Fruit fly (Drosophila melanogaster): ENCODE data around the gene CG6149.

The CG6149 gene

DNA sequence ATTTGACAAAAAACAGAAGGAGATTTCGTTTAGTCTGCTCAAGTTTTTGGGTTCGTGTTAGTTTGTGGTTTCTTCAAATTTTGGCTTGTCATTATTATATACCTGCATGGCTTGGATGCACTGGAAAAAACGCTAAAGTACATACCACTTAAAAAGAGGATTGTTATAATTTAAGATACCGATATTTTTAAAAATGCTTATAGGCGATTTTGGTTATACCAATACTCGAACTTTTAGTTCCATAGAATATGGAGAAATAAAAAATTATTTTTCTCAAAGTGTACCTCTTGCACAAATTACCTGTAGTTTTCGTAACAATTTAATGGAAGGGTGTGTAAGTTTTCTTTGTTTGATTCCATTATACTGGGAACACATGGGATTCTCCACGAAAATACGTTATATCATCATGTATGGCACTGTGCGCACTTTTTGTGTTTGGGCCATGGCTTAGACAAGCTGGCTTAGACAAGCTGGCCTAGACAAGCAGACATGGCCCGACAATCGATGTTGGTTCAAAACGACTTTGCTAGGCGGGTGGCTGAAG lies 30.2 kb upstream of the CG6149 start, which contains the start of gene Fum3:
TSS of gene Fum3 (minus strand) at position 494 of the 544 bp plus-strand sequence.
- TF ChIP-seq CG33017 (tag; optimal IDR thresholded peaks at IDR 0.05) (no peak), Crg-1 (GFP tag; optimal IDR thresholded peaks at IDR 0.05) (no peak), Mnt (GFP tag; optimal IDR thresholded peaks at IDR 0.05) (no peak), cnc (optimal IDR thresholded peaks at IDR 0.05) (no peak), ovo (GFP tag; optimal IDR thresholded peaks at IDR 0.05) (no peak), toe (GFP tag; optimal IDR thresholded peaks at IDR 0.05) (no peak), bab1 (GFP tag; optimal IDR thresholded peaks at IDR 0.05) (no peak), tj (GFP tag; optimal IDR thresholded peaks at IDR 0.05) (no peak), Hr96 (GFP tag; optimal IDR thresholded peaks at IDR 0.05) (no peak), CG7101 (tag; optimal IDR thresholded peaks at IDR 0.05) (no peak), CG5204 (GFP tag; optimal IDR thresholded peaks at IDR 0.05) (no peak), CG14711 (tag; optimal IDR thresholded peaks at IDR 0.05) (no peak), CG11617 (GFP tag; optimal IDR thresholded peaks at IDR 0.05) (no peak), CG7045 (GFP tag; optimal IDR thresholded peaks at IDR 0.05) (no peak), kay (GFP tag; ENCODE audit: borderline replicate concordance) (no peak)

- no peak for TF ChIP-seq CG7101 (tag; optimal IDR thresholded peaks at IDR 0.05)
- no peak for TF ChIP-seq bab1 (GFP tag; optimal IDR thresholded peaks at IDR 0.05)
- TF ChIP-seq tj (GFP tag; optimal IDR thresholded peaks at IDR 0.05), result no peak
- no peak for TF ChIP-seq Crg-1 (GFP tag; optimal IDR thresholded peaks at IDR 0.05)
- no peak for TF ChIP-seq CG11617 (GFP tag; optimal IDR thresholded peaks at IDR 0.05)
- TF ChIP-seq CG33017 (tag; optimal IDR thresholded peaks at IDR 0.05), result no peak
- TF ChIP-seq cnc (optimal IDR thresholded peaks at IDR 0.05), result no peak
- no peak for TF ChIP-seq cic (GFP tag; optimal IDR thresholded peaks at IDR 0.05)
- no peak for TF ChIP-seq kay (GFP tag; ENCODE audit: borderline replicate concordance)
- no peak for TF ChIP-seq CG12768 (GFP tag; optimal IDR thresholded peaks at IDR 0.05)
These were observed 23.1 kb upstream of the CG6149 start, which contains the start of the genes CG12289 and CG7551 for dm6 chr3L:11458370-11458769. Gene CG12289, minus strand, starts transcription at chr3L:11458470. Gene CG7551, plus strand, starts transcription at chr3L:11458490.

DNA sequence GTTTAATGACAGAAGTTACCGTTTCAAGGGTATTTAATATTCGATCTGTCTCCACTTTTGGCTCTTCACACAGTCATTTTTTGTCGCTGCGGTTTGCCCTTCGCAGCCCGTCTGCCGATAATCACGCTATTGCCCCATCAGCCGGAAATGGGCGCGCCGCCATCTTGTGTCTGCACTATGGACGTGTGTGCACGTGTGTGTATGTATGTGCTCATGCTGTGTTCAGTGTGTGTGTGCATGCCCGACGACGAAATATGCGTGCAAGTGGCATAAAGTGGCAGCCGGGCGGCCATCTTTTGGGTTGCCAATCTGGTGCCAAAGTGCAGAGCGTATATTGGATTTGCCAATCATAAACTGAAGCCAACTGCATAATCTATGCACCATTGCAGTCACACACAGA lies 19.2 kb upstream of the CG6149 start:
- TF ChIP-seq CG5204 (GFP tag; optimal IDR thresholded peaks at IDR 0.05) (no peak), toe (GFP tag; optimal IDR thresholded peaks at IDR 0.05) (no peak), CG11617 (GFP tag; optimal IDR thresholded peaks at IDR 0.05) (no peak), pad (GFP tag; optimal IDR thresholded peaks at IDR 0.05) (no peak), tj (GFP tag; optimal IDR thresholded peaks at IDR 0.05) (no peak), Hr96 (GFP tag; optimal IDR thresholded peaks at IDR 0.05) (no peak), cnc (optimal IDR thresholded peaks at IDR 0.05) (no peak), Crg-1 (GFP tag; optimal IDR thresholded peaks at IDR 0.05) (no peak), kay (GFP tag; ENCODE audit: borderline replicate concordance) (no peak), Clk (GFP tag; optimal IDR thresholded peaks at IDR 0.05) (no peak), CG7101 (tag; optimal IDR thresholded peaks at IDR 0.05) (no peak), CG12768 (GFP tag; optimal IDR thresholded peaks at IDR 0.05) (no peak), CG33017 (tag; optimal IDR thresholded peaks at IDR 0.05) (no peak), Mnt (GFP tag; optimal IDR thresholded peaks at IDR 0.05) (no peak), cic (GFP tag; optimal IDR thresholded peaks at IDR 0.05) (no peak), CG7045 (GFP tag; optimal IDR thresholded peaks at IDR 0.05) (no peak), ovo (GFP tag; optimal IDR thresholded peaks at IDR 0.05) (no peak), CG14711 (tag; optimal IDR thresholded peaks at IDR 0.05) (no peak), CG1620 (GFP tag; optimal IDR thresholded peaks at IDR 0.05) (no peak), bab1 (GFP tag; optimal IDR thresholded peaks at IDR 0.05) (no peak)

- TF ChIP-seq CG11617 (GFP tag; optimal IDR thresholded peaks at IDR 0.05) (no peak), CG7045 (GFP tag; optimal IDR thresholded peaks at IDR 0.05) (no peak), CG1620 (GFP tag; optimal IDR thresholded peaks at IDR 0.05) (no peak), tj (GFP tag; optimal IDR thresholded peaks at IDR 0.05) (no peak), CG33017 (tag; optimal IDR thresholded peaks at IDR 0.05) (no peak), kay (GFP tag; ENCODE audit: borderline replicate concordance) (no peak), toe (GFP tag; optimal IDR thresholded peaks at IDR 0.05) (no peak), Clk (GFP tag; optimal IDR thresholded peaks at IDR 0.05) (no peak), pad (GFP tag; optimal IDR thresholded peaks at IDR 0.05) (no peak), bab1 (GFP tag; optimal IDR thresholded peaks at IDR 0.05) (no peak), CG7101 (tag; optimal IDR thresholded peaks at IDR 0.05) (no peak), CG14711 (tag; optimal IDR thresholded peaks at IDR 0.05) (no peak)
These were observed 15.3 kb upstream of the CG6149 start for dm6 chr3L:11450535-11450934.

dm6 chr3L:11448935-11449334 lies 13.7 kb upstream of the CG6149 start:
- TF ChIP-seq Clk (GFP tag; optimal IDR thresholded peaks at IDR 0.05), result no peak

dm6 chr3L:11448349-11448748 lies 13.1 kb upstream of the CG6149 start:
- TF ChIP-seq CG7045 (GFP tag; optimal IDR thresholded peaks at IDR 0.05) (no peak), tj (GFP tag; optimal IDR thresholded peaks at IDR 0.05) (no peak), CG33017 (tag; optimal IDR thresholded peaks at IDR 0.05) (no peak)

DNA sequence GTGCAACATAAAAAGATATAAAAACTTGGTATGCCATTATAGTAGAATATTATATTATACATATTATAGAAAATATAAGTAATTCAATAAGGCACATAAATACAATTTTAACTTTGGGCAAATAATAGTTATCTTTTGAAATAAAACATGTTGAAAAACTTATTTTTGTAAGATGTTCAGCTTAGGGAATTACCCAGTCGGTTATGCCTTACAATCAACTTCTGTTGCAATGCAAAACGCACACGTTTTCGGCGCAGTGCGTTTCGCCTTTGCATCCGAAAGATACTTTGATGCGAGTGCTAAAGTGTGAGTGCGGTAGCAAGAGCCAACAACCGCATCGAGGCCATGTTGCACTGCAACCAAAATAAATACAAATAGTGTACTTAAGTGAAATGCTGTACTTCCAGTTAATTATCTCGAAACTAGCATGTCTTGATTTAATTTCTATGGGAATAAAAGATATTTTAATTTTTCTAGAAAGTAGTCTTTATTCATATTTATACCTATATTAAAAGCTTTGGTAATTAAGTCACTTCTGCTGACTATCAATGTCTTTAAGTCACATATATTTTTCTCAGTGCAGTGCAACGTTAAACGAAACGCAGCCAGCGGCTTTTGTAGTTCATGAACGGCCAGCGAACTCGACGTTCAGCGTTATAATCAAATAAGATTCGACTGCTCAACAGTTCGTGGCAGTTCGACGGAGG lies 11.9 kb upstream of the CG6149 start:
- peak; percentile 6 for TF ChIP-seq kay (GFP tag; ENCODE audit: borderline replicate concordance)
- TF ChIP-seq pad (GFP tag; optimal IDR thresholded peaks at IDR 0.05), result no peak
